Fruit fly (Drosophila melanogaster): ENCODE measurements around the gene Daxx.

Daxx gene

DNA sequence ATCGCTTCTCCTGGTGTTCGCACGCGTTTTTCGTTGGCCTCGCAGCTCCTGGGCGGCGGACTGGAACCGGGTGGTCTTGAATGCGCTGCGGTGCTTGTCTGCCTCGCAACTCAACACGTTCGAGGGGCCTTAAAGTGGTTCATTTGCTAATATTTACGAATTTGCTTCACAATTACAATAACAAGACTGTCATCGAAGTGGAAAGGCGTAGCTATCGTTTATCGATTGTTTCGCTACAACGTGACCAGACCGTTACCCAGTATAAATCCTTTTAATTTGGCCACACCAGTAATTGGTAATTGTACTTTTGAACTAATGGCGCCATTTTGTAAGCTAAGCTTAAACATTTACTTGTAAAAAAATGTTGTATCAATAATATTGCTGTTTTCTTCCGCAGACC is 4.0 kb upstream of the Daxx start, which contains the start of gene CG9536 (continued):
- no peak for TF ChIP-seq caup (GFP tag; optimal IDR thresholded peaks at IDR 0.05; ENCODE audit: severe bottlenecking)
- no peak for TF ChIP-seq kah (GFP tag; optimal IDR thresholded peaks at IDR 0.05)
- no peak for TF ChIP-seq cwo (GFP tag; optimal IDR thresholded peaks at IDR 0.05)
- no peak for TF ChIP-seq Kr (GFP tag; optimal IDR thresholded peaks at IDR 0.05)
- TF ChIP-seq CG8944 (GFP tag; optimal IDR thresholded peaks at IDR 0.05) = no peak
- no peak for TF ChIP-seq CG15269 (tag; optimal IDR thresholded peaks at IDR 0.05)
- no peak for TF ChIP-seq nom (GFP tag; optimal IDR thresholded peaks at IDR 0.05)
- no peak for TF ChIP-seq Sry-β (GFP tag; optimal IDR thresholded peaks at IDR 0.05)
- TF ChIP-seq CG6272 (GFP tag; IDR thresholded peaks at IDR 0.05) = no peak
- TF ChIP-seq Aef1 (GFP tag; IDR thresholded peaks at IDR 0.05) = no peak
- TF ChIP-seq al (GFP tag; IDR thresholded peaks at IDR 0.05) = no peak
- TF ChIP-seq Jarid2 (GFP tag; optimal IDR thresholded peaks at IDR 0.05) = no peak
- TF ChIP-seq Sox102F (GFP tag; optimal IDR thresholded peaks at IDR 0.05) = no peak
- TF ChIP-seq fd64A (GFP tag; optimal IDR thresholded peaks at IDR 0.05) = no peak
- peak; percentile 27; the same call in 1 of the 3 replicates for TF ChIP-seq CG16813 (GFP tag; IDR thresholded peaks at IDR 0.05; ENCODE audit: partially characterized antibody)
- no peak for TF ChIP-seq Ssrp (tag; optimal IDR thresholded peaks at IDR 0.05)
- no peak for TF ChIP-seq lmd (GFP tag; IDR thresholded peaks at IDR 0.05)
- no peak for TF ChIP-seq CG8765 (GFP tag; IDR thresholded peaks at IDR 0.05)
- no peak for TF ChIP-seq CG14014 (GFP tag; IDR thresholded peaks at IDR 0.05)
- no peak for TF ChIP-seq jing (GFP tag; optimal IDR thresholded peaks at IDR 0.05)
- TF ChIP-seq Elba2 (GFP tag; optimal IDR thresholded peaks at IDR 0.05) = peak; percentile 11
- TF ChIP-seq tx (GFP tag; optimal IDR thresholded peaks at IDR 0.05) = no peak
- TF ChIP-seq dan (GFP tag; IDR thresholded peaks at IDR 0.05) = no peak
- no peak for TF ChIP-seq fu2 (GFP tag; optimal IDR thresholded peaks at IDR 0.05)
- TF ChIP-seq CG15073 (GFP tag; optimal IDR thresholded peaks at IDR 0.05) = no peak
- TF ChIP-seq gt (GFP tag; IDR thresholded peaks at IDR 0.05) = no peak
- no peak for TF ChIP-seq CG13624 (GFP tag; optimal IDR thresholded peaks at IDR 0.05)
- TF ChIP-seq Hr39 (optimal IDR thresholded peaks at IDR 0.05) = no peak
- no peak for TF ChIP-seq scrt (GFP tag; optimal IDR thresholded peaks at IDR 0.05)
- TF ChIP-seq MESR4 (GFP tag; optimal IDR thresholded peaks at IDR 0.05) = peak; percentile 51
- no peak for TF ChIP-seq hkb (optimal IDR thresholded peaks at IDR 0.05)
- no peak for TF ChIP-seq hkb (GFP tag; IDR thresholded peaks at IDR 0.05)
- TF ChIP-seq CG6791 (GFP tag; IDR thresholded peaks at IDR 0.05; ENCODE audit: partially characterized antibody) = peak; percentile 24; the same call in 1 of the 3 replicates
- TF ChIP-seq knrl (GFP tag; IDR thresholded peaks at IDR 0.05; ENCODE audit: partially characterized antibody) = no peak
- no peak for TF ChIP-seq CG6683 (GFP tag; optimal IDR thresholded peaks at IDR 0.05)
- no peak for TF ChIP-seq Hmx (GFP tag; optimal IDR thresholded peaks at IDR 0.05)
- TF ChIP-seq CG7963 (GFP tag; IDR thresholded peaks at IDR 0.05; ENCODE audit: partially characterized antibody) = 0 out of 3 replicates have a peak, but pooled peaks have one; percentile 20
- TF ChIP-seq lilli (GFP tag; optimal IDR thresholded peaks at IDR 0.05) = no peak
- no peak for TF ChIP-seq CG32772 (GFP tag; IDR thresholded peaks at IDR 0.05)
- TF ChIP-seq Med (GFP tag) = peak; percentile 59
- TF ChIP-seq CG4707 (GFP tag; optimal IDR thresholded peaks at IDR 0.05) = no peak
- no peak for TF ChIP-seq ewg (GFP tag; optimal IDR thresholded peaks at IDR 0.05)
- TF ChIP-seq CG14667 (GFP tag; IDR thresholded peaks at IDR 0.05) = no peak
- no peak for TF ChIP-seq CG31224 (GFP tag; IDR thresholded peaks at IDR 0.05)
- TF ChIP-seq ato (GFP tag; IDR thresholded peaks at IDR 0.05; ENCODE audit: partially characterized antibody) = peak; percentile 69; the same call in 1 of the 2 replicates
- no peak for TF ChIP-seq Hey (tag; optimal IDR thresholded peaks at IDR 0.05)
- no peak for TF ChIP-seq dysf (GFP tag; IDR thresholded peaks at IDR 0.05)
- peak; percentile 81 for TF ChIP-seq CG9797 (GFP tag; optimal IDR thresholded peaks at IDR 0.05)
- TF ChIP-seq her (GFP tag; optimal IDR thresholded peaks at IDR 0.05) = no peak
- no peak for TF ChIP-seq tin (GFP tag; optimal IDR thresholded peaks at IDR 0.05)
- no peak for TF ChIP-seq CG9817 (tag; optimal IDR thresholded peaks at IDR 0.05)
- TF ChIP-seq Xrp1 (GFP tag; IDR thresholded peaks at IDR 0.05) = 0 out of 2 replicates have a peak, but pooled peaks have one; percentile 14

Measured in whole organism, embryonic.